Worm (Caenorhabditis elegans) whole organism, mixed stage, embryonic: ENCODE results near the gene eef-1B.1.

Source experiments
- blmp-1 ChIP-seq: fragments of 150-350 bp; optimal IDR thresholded peaks from 2 replicates; lab custom pipeline; 2014; ENCODE audit warnings: missing biosample characterization, missing genetic modification characterization
- nhr-237 ChIP-seq: fragments of 150-350 bp; optimal IDR thresholded peaks from 2 replicates; lab custom pipeline; 2014; ENCODE audit warnings: missing biosample characterization, missing genetic modification characterization
- pha-4 ChIP-seq: fragments of 150-350 bp; optimal IDR thresholded peaks from 2 replicates; lab custom pipeline; 2018; ENCODE audit warnings: missing biosample characterization, missing genetic modification reagents, missing genetic modification characterization
- unc-39 ChIP-seq: fragments of 150-350 bp; optimal IDR thresholded peaks from 2 replicates; lab custom pipeline; 2014; ENCODE audit warnings: missing biosample characterization, missing genetic modification characterization
- unc-62 ChIP-seq: fragments of 150-350 bp; optimal IDR thresholded peaks from 2 replicates; lab custom pipeline; 2014; ENCODE audit warnings: missing biosample characterization, missing genetic modification reagents, missing genetic modification characterization

- TF ChIP-seq blmp-1: no peak
- no peak for TF ChIP-seq unc-62 (GFP tag; lab: Kevin White, UChicago)
- TF ChIP-seq nhr-237 (tag; lab: Kevin White, UChicago): no peak
- TF ChIP-seq unc-39 (tag; lab: Kevin White, UChicago): no peak
- TF ChIP-seq pha-4 (tag; lab: Kevin White, UChicago): no peak
Observed at ce11 chrIII:7981938-7982337, 8.8 kb upstream of the eef-1B.1 start.
